Fruit fly (Drosophila melanogaster): ENCODE data around the gene CG14342.

- TF ChIP-seq CG5204 (GFP tag; optimal IDR thresholded peaks at IDR 0.05) (no peak), bab1 (GFP tag; optimal IDR thresholded peaks at IDR 0.05) (no peak), Crg-1 (GFP tag; optimal IDR thresholded peaks at IDR 0.05) (no peak), cic (GFP tag; optimal IDR thresholded peaks at IDR 0.05) (no peak), tj (GFP tag; optimal IDR thresholded peaks at IDR 0.05) (no peak), CG11617 (GFP tag; optimal IDR thresholded peaks at IDR 0.05) (no peak), CG1620 (GFP tag; optimal IDR thresholded peaks at IDR 0.05) (no peak), pad (GFP tag; optimal IDR thresholded peaks at IDR 0.05) (no peak), toe (GFP tag; optimal IDR thresholded peaks at IDR 0.05) (no peak), CG7045 (GFP tag; optimal IDR thresholded peaks at IDR 0.05) (no peak), ovo (GFP tag; optimal IDR thresholded peaks at IDR 0.05) (no peak)
Observed at dm6 chr2L:1207432-1207831, 3.4 kb downstream of the CG14342 start.

Data from whole organism, adult.